Fruit fly (Drosophila melanogaster): ENCODE results near the gene Pka-C2.

dm6 chr3R:30648851-30649250 lies 48.1 kb downstream of the Pka-C2 start, which contains the start of gene CG34432:
- no peak for TF ChIP-seq CG13204 (GFP tag; optimal IDR thresholded peaks at IDR 0.05)
- no peak for TF ChIP-seq CG17806 (tag; optimal IDR thresholded peaks at IDR 0.05)
- TF ChIP-seq EcR (GFP tag; optimal IDR thresholded peaks at IDR 0.05) = no peak
- TF ChIP-seq CG4496 (GFP tag; IDR thresholded peaks at IDR 0.05) = no peak
- no peak for TF ChIP-seq CG9948 (tag; optimal IDR thresholded peaks at IDR 0.05)
- no peak for TF ChIP-seq CG32121 (GFP tag; IDR thresholded peaks at IDR 0.05)
- no peak for TF ChIP-seq CG15710 (tag; optimal IDR thresholded peaks at IDR 0.05)
- TF ChIP-seq Snoo (tag; optimal IDR thresholded peaks at IDR 0.05) = no peak
- TF ChIP-seq fd96Ca (GFP tag; IDR thresholded peaks at IDR 0.05) = no peak
